Worm (Caenorhabditis elegans) whole organism, young adult: ENCODE results near the gene C37C3.18.

Source experiments
- F55B11.4 ChIP-seq: sonication (generic microtip); optimal IDR thresholded peaks from 2 replicates; lab custom pipeline; 2016; ENCODE audit warnings: missing compliant biosample characterization, missing genetic modification characterization, borderline replicate concordance; ENCODE audit not compliant: insufficient read depth
- Y67H2A.10 ChIP-seq: fragments of 200-800 bp; sonication (Bioruptor generic); conservative IDR thresholded peaks from 2 replicates; pipeline ENCODE4 v1.3.6; 2022; ENCODE audit warnings: missing genetic modification reagents, missing genetic modification characterization, missing compliant biosample characterization
- ama-1 ChIP-seq, 3 experiments: fragments of 150-350 bp in 1 of 3; sonication (generic microtip) in 2 of 3; optimal IDR thresholded peaks; 2 replicates each; lab custom pipeline; 2014 to 2018; ENCODE audit warnings: missing biosample characterization in 2 of 3, missing genetic modification characterization in 2 of 3, missing genetic modification reagents in 2 of 3
- dpl-1 ChIP-seq: fragments of 150-350 bp; optimal IDR thresholded peaks from 2 replicates; lab custom pipeline; 2014; ENCODE audit warnings: missing biosample characterization, missing genetic modification reagents, missing genetic modification characterization
- hlh-12 ChIP-seq: sonication (generic microtip); optimal IDR thresholded peaks from 2 replicates; lab custom pipeline; 2016; ENCODE audit warnings: missing genetic modification characterization, missing compliant biosample characterization
- xnd-1 ChIP-seq: sonication (generic microtip); optimal IDR thresholded peaks from 2 replicates; lab custom pipeline; 2016; ENCODE audit warnings: missing genotype, missing genetic modification reagents, missing genetic modification characterization, missing compliant biosample characterization

DNA sequence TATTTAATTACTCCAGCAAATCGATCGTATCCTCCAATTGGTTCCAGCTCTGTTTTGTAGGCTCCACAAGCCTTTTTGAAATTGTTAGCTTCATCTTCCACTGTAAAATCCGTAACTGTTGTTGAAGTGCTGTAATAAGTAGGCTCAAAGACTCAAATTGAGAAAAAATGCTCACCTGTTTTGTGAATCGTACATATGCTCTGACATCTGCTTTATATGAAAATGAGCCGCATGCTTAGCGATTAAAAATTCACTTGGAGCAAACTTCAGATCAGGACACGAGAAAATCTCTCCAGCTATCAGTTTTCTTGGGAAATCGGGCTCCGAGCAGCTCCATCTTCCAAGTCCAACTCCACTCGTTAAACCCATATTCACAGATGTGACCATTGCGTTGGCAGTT is 46.3 kb upstream of the C37C3.18 start:
- TF ChIP-seq F55B11.4 (no peak), hlh-12 (tag; lab: Kevin White, UChicago) (no peak), ama-1 (optimal IDR thresholded peaks at IDR 0.05; lab: Kevin White, UChicago) (no peak), ama-1 (GFP tag; optimal IDR thresholded peaks at IDR 0.05; lab: Kevin White, UChicago) (no peak), Y67H2A.10 (no peak), dpl-1 (GFP tag; lab: Kevin White, UChicago) (no peak), xnd-1 (no peak)
